Fruit fly (Drosophila melanogaster) whole organism, embryonic: Measurements from ENCODE around the gene CG15431.
A peak's percentile ranks its signal among the peaks of the same experiment; 100 is the strongest.

Experiments
- ATbp ChIP-seq: fragments of 200-800 bp; sonication (Bioruptor generic); optimal IDR thresholded peaks from 2 replicates; lab custom pipeline; 2017; ENCODE audit warnings: missing biosample characterization, mild to moderate bottlenecking, missing genetic modification characterization, missing genetic modification reagents
- Adf1 ChIP-seq: fragments of 200-800 bp; sonication (Bioruptor generic); IDR thresholded peaks from 2 replicates; pipeline ENCODE4 v1.3.6; 2022; ENCODE audit warnings: missing biosample characterization, missing genetic modification characterization
- Asciz ChIP-seq: fragments of 200-800 bp; sonication (Bioruptor generic); optimal IDR thresholded peaks from 2 replicates; lab custom pipeline; 2017; ENCODE audit warnings: missing biosample characterization, mild to moderate bottlenecking, missing genetic modification characterization, missing genetic modification reagents
- Bgb ChIP-seq: fragments of 200-800 bp; sonication (Bioruptor generic); IDR thresholded peaks from 2 replicates; pipeline ENCODE4 v1.3.6; 2022; ENCODE audit warnings: missing biosample characterization, missing genetic modification characterization; ENCODE audit not compliant: partially characterized antibody
- CG10431 ChIP-seq: fragments of 200-800 bp; sonication (Bioruptor generic); optimal IDR thresholded peaks from 3 replicates; lab custom pipeline; 2018; ENCODE audit warnings: missing biosample characterization, mild to moderate bottlenecking, missing genetic modification characterization
- CG10565 ChIP-seq: fragments of 200-800 bp; sonication (Bioruptor generic); optimal IDR thresholded peaks from 3 replicates; lab custom pipeline; 2016; ENCODE audit warnings: missing biosample characterization, mild to moderate bottlenecking, missing genetic modification characterization
- CG12942 ChIP-seq: fragments of 200-800 bp; sonication (Bioruptor generic); optimal IDR thresholded peaks from 3 replicates; lab custom pipeline; 2016; ENCODE audit warnings: missing biosample characterization, missing genetic modification characterization
- CG13123 ChIP-seq: fragments of 200-800 bp; sonication (Bioruptor generic); optimal IDR thresholded peaks from 2 replicates; lab custom pipeline; 2016; ENCODE audit warnings: missing biosample characterization, missing genetic modification characterization
- CG1529 ChIP-seq: fragments of 200-800 bp; sonication (Bioruptor generic); optimal IDR thresholded peaks from 3 replicates; lab custom pipeline; 2018; ENCODE audit warnings: missing biosample characterization, missing genetic modification characterization
- CG1647 ChIP-seq: fragments of 200-800 bp; sonication (Bioruptor generic); optimal IDR thresholded peaks from 3 replicates; lab custom pipeline; 2016; ENCODE audit warnings: missing biosample characterization, missing genetic modification characterization
- CG16813 ChIP-seq: fragments of 200-800 bp; sonication (Bioruptor generic); IDR thresholded peaks from 3 replicates; pipeline ENCODE4 v1.3.6; 2022; ENCODE audit warnings: missing biosample characterization, missing genetic modification characterization; ENCODE audit not compliant: partially characterized antibody
- CG18476 ChIP-seq: fragments of 200-800 bp; sonication (Bioruptor generic); optimal IDR thresholded peaks from 2 replicates; lab custom pipeline; 2016; ENCODE audit warnings: missing biosample characterization, mild to moderate bottlenecking, missing genetic modification characterization
- CG30020 ChIP-seq: fragments of 200-800 bp; optimal IDR thresholded peaks from 2 replicates; lab custom pipeline; 2019; ENCODE audit warnings: missing biosample characterization, mild to moderate bottlenecking, missing genetic modification characterization, moderate library complexity
- CG3407 ChIP-seq: fragments of 200-800 bp; sonication (Bioruptor generic); optimal IDR thresholded peaks from 2 replicates; lab custom pipeline; 2018; ENCODE audit warnings: missing biosample characterization, mild to moderate bottlenecking, missing genetic modification characterization
- CG4820 ChIP-seq: fragments of 200-800 bp; sonication (Bioruptor generic); optimal IDR thresholded peaks from 3 replicates; lab custom pipeline; 2016; ENCODE audit warnings: missing biosample characterization, missing genetic modification characterization
- CG6791 ChIP-seq: fragments of 200-800 bp; sonication (Bioruptor generic); IDR thresholded peaks from 3 replicates; pipeline ENCODE4 v1.3.6; 2022; ENCODE audit warnings: missing biosample characterization, missing genetic modification characterization; ENCODE audit not compliant: partially characterized antibody
- CG7372 ChIP-seq: fragments of 200-800 bp; sonication (Bioruptor generic); IDR thresholded peaks from 2 replicates; pipeline ENCODE4 v1.3.6; 2022; ENCODE audit warnings: missing biosample characterization, missing genetic modification characterization
- CG8944 ChIP-seq: fragments of 200-800 bp; sonication (Bioruptor generic); optimal IDR thresholded peaks from 3 replicates; lab custom pipeline; 2016; ENCODE audit warnings: missing biosample characterization, missing genetic modification characterization
- CG9797 ChIP-seq: fragments of 200-800 bp; sonication (Bioruptor generic); optimal IDR thresholded peaks from 3 replicates; lab custom pipeline; 2018; ENCODE audit warnings: missing biosample characterization, mild to moderate bottlenecking, missing genetic modification characterization
- D ChIP-seq, 2 experiments: fragments of 200-800 bp in 1 of 2; fragments of >200 bp in 1 of 2; sonication (Bioruptor generic) in 1 of 2; optimal IDR thresholded peaks; 2 replicates in 1 of 2; 3 replicates in 1 of 2; lab custom pipeline; 2017; ENCODE audit warnings: mild to moderate bottlenecking in 1 of 2, missing biosample characterization in 1 of 2, missing genetic modification characterization in 1 of 2, missing genetic modification reagents in 1 of 2
- Dbx ChIP-seq: fragments of 200-800 bp; sonication (Bioruptor generic); IDR thresholded peaks from 3 replicates; pipeline ENCODE4 v1.3.6; 2022; ENCODE audit warnings: missing biosample characterization, missing genetic modification characterization
- Dek ChIP-seq: fragments of 200-800 bp; sonication (Bioruptor generic); optimal IDR thresholded peaks from 3 replicates; lab custom pipeline; 2019; ENCODE audit warnings: missing biosample characterization, mild to moderate bottlenecking, missing genetic modification characterization, moderate library complexity
- Dip2 ChIP-seq: fragments of 200-800 bp; sonication (Bioruptor generic); IDR thresholded peaks from 2 replicates; pipeline ENCODE4 v1.3.6; 2022; ENCODE audit warnings: missing biosample characterization, missing genetic modification characterization
- Doc2 ChIP-seq: fragments of 200-800 bp; sonication (Bioruptor generic); IDR thresholded peaks from 2 replicates; pipeline ENCODE4 v1.3.6; 2022; ENCODE audit warnings: missing biosample characterization, missing genetic modification characterization
- Gsc ChIP-seq: fragments of 200-800 bp; sonication (Bioruptor generic); IDR thresholded peaks from 2 replicates; pipeline ENCODE4 v1.3.6; 2022; ENCODE audit warnings: missing biosample characterization, missing genetic modification characterization
- HHEX ChIP-seq: fragments of 200-800 bp; sonication (Bioruptor generic); optimal IDR thresholded peaks from 3 replicates; lab custom pipeline; 2017; ENCODE audit warnings: missing biosample characterization, mild to moderate bottlenecking, missing genetic modification characterization, missing genetic modification reagents
- HmgZ ChIP-seq: fragments of 200-800 bp; sonication (Bioruptor generic); optimal IDR thresholded peaks from 2 replicates; lab custom pipeline; 2018; ENCODE audit warnings: missing biosample characterization, mild to moderate bottlenecking, missing genetic modification characterization
- Hmr ChIP-seq: fragments of 200-800 bp; sonication (Bioruptor generic); optimal IDR thresholded peaks from 3 replicates; lab custom pipeline; 2017; ENCODE audit warnings: mild to moderate bottlenecking, missing biosample characterization, missing genetic modification reagents, missing genetic modification characterization
- Nf-YB ChIP-seq: fragments of 200-800 bp; sonication (Bioruptor generic); optimal IDR thresholded peaks from 3 replicates; lab custom pipeline; 2019; ENCODE audit warnings: missing biosample characterization, mild to moderate bottlenecking, missing genetic modification characterization, moderate library complexity
- Nf-YC ChIP-seq: fragments of 200-800 bp; optimal IDR thresholded peaks from 3 replicates; lab custom pipeline; 2019; ENCODE audit warnings: missing biosample characterization, mild to moderate bottlenecking, missing genetic modification characterization, moderate library complexity
- Side ChIP-seq: fragments of 200-800 bp; sonication (Bioruptor generic); optimal IDR thresholded peaks from 2 replicates; lab custom pipeline; 2016; ENCODE audit warnings: missing biosample characterization, missing genetic modification characterization
- Ssrp ChIP-seq: fragments of 200-800 bp; sonication (Bioruptor generic); optimal IDR thresholded peaks from 2 replicates; lab custom pipeline; 2018; ENCODE audit warnings: missing biosample characterization, mild to moderate bottlenecking, missing genetic modification characterization, moderate library complexity
- Usf ChIP-seq: fragments of 200-800 bp; sonication (Bioruptor generic); optimal IDR thresholded peaks from 2 replicates; lab custom pipeline; 2017; ENCODE audit warnings: missing genotype, missing biosample characterization, missing genetic modification characterization
- cato ChIP-seq: fragments of 200-800 bp; sonication (Bioruptor generic); optimal IDR thresholded peaks from 2 replicates; lab custom pipeline; 2016; ENCODE audit warnings: missing biosample characterization, missing genetic modification characterization, borderline replicate concordance
- chm ChIP-seq: fragments of 200-800 bp; sonication (Bioruptor generic); IDR thresholded peaks from 2 replicates; pipeline ENCODE4 v1.3.6; 2022; ENCODE audit warnings: missing biosample characterization, missing genetic modification characterization
- crc ChIP-seq: fragments of 200-800 bp; sonication (Bioruptor generic); optimal IDR thresholded peaks from 2 replicates; lab custom pipeline; 2016; ENCODE audit warnings: missing biosample characterization, missing genetic modification characterization
- crp ChIP-seq, 2 experiments: fragments of 200-800 bp; sonication (Bioruptor generic); optimal IDR thresholded peaks; 2 replicates in 1 of 2; 3 replicates in 1 of 2; lab custom pipeline; 2017; ENCODE audit warnings: missing biosample characterization in 2 of 2, missing genetic modification characterization in 2 of 2, mild to moderate bottlenecking in 1 of 2, moderate library complexity in 1 of 2
- cwo ChIP-seq: fragments of 200-800 bp; sonication (Bioruptor generic); optimal IDR thresholded peaks from 3 replicates; lab custom pipeline; 2017; ENCODE audit warnings: missing biosample characterization, missing genetic modification characterization, mild to moderate bottlenecking, moderate library complexity, missing genetic modification reagents
- dan ChIP-seq: fragments of 200-800 bp; sonication (Bioruptor generic); IDR thresholded peaks from 2 replicates; pipeline ENCODE4 v1.3.6; 2022; ENCODE audit warnings: missing biosample characterization, missing genetic modification characterization
- esg ChIP-seq: fragments of 200-800 bp; sonication (Bioruptor generic); conservative IDR thresholded peaks from 2 replicates; pipeline ENCODE4 v1.3.6; 2022; ENCODE audit warnings: missing biosample characterization, missing genetic modification characterization
- gcm ChIP-seq: fragments of 200-800 bp; sonication (Bioruptor generic); optimal IDR thresholded peaks from 2 replicates; lab custom pipeline; 2019; ENCODE audit warnings: missing biosample characterization, mild to moderate bottlenecking, missing genetic modification characterization, moderate library complexity
- grau ChIP-seq: fragments of 200-800 bp; optimal IDR thresholded peaks from 3 replicates; lab custom pipeline; 2019; ENCODE audit warnings: missing biosample characterization, mild to moderate bottlenecking, missing genetic modification characterization, moderate library complexity
- mld ChIP-seq: fragments of 200-800 bp; sonication (Bioruptor generic); IDR thresholded peaks from 3 replicates; pipeline ENCODE4 v1.3.6; 2022; ENCODE audit warnings: missing biosample characterization, missing genetic modification characterization; ENCODE audit not compliant: partially characterized antibody
- nau ChIP-seq: fragments of 200-800 bp; sonication (Bioruptor generic); optimal IDR thresholded peaks from 3 replicates; lab custom pipeline; 2017; ENCODE audit warnings: missing biosample characterization, mild to moderate bottlenecking, missing genetic modification characterization, missing genetic modification reagents
- peb ChIP-seq: fragments of 200-800 bp; sonication (Bioruptor generic); IDR thresholded peaks from 2 replicates; pipeline ENCODE4 v1.3.6; 2022; ENCODE audit warnings: missing biosample characterization, missing genetic modification characterization
- pros ChIP-seq: fragments of 200-800 bp; sonication (Bioruptor generic); optimal IDR thresholded peaks from 3 replicates; lab custom pipeline; 2019; ENCODE audit warnings: missing biosample characterization, mild to moderate bottlenecking, missing genetic modification characterization, moderate library complexity
- sens-2 ChIP-seq: fragments of 200-800 bp; sonication (Bioruptor generic); IDR thresholded peaks from 2 replicates; pipeline ENCODE4 v1.3.6; 2022; ENCODE audit warnings: missing biosample characterization, missing genetic modification characterization
- sqz ChIP-seq: fragments of 200-800 bp; sonication (Bioruptor generic); optimal IDR thresholded peaks from 3 replicates; lab custom pipeline; 2018; ENCODE audit warnings: missing biosample characterization, mild to moderate bottlenecking, missing genetic modification characterization
- sr ChIP-seq: fragments of 200-800 bp; sonication (Bioruptor generic); IDR thresholded peaks from 3 replicates; pipeline ENCODE4 v1.3.6; 2022; ENCODE audit warnings: missing biosample characterization, missing genetic modification characterization
- tna ChIP-seq: fragments of 200-800 bp; sonication (Bioruptor generic); IDR thresholded peaks from 2 replicates; pipeline ENCODE4 v1.3.6; 2022; ENCODE audit warnings: missing biosample characterization, missing genetic modification characterization; ENCODE audit not compliant: partially characterized antibody

CG15431 gene

dm6 chr2L:4463323-4463722 lies 22.2 kb upstream of the CG15431 start, which contains the start of the genes CG15443 and Paris (continued):
- TF ChIP-seq CG12942 (GFP tag; lab: Kevin White, UChicago), result no peak
- peak; percentile 96 for TF ChIP-seq CG6791 (GFP tag; lab: Robert Waterston, UW)
- no peak for TF ChIP-seq CG9797 (GFP tag; lab: Kevin White, UChicago)
- no peak for TF ChIP-seq CG13123
- TF ChIP-seq Nf-YC (tag; lab: Kevin White, UChicago), result peak; percentile 10
- no peak for TF ChIP-seq CG10565 (GFP tag; lab: Kevin White, UChicago)
- TF ChIP-seq peb, result no peak
- no peak for TF ChIP-seq Doc2
- TF ChIP-seq HHEX, result peak; percentile 20
- TF ChIP-seq mld (GFP tag; lab: Robert Waterston, UW), result peak; percentile 98
- peak; percentile 9 for TF ChIP-seq HmgZ (tag; lab: Kevin White, UChicago)
- no peak for TF ChIP-seq Adf1
- TF ChIP-seq cwo (GFP tag; lab: Kevin White, UChicago), result no peak
- no peak for TF ChIP-seq dan (GFP tag; lab: Robert Waterston, UW)
- no peak for TF ChIP-seq Side (GFP tag; lab: Kevin White, UChicago)
- TF ChIP-seq nau, result peak; percentile 24
- no peak for TF ChIP-seq CG1529 (GFP tag; lab: Kevin White, UChicago)
- TF ChIP-seq Bgb (GFP tag; lab: Robert Waterston, UW), result peak; percentile 86
- no peak for TF ChIP-seq sr (GFP tag; lab: Robert Waterston, UW)
- TF ChIP-seq pros (GFP tag; lab: Kevin White, UChicago), result no peak
- peak in 1 of 2 experiments; percentile 85 for TF ChIP-seq crp (GFP tag; optimal IDR thresholded peaks at IDR 0.05; lab: Kevin White, UChicago)
- peak; percentile 77 for TF ChIP-seq CG16813 (GFP tag; lab: Robert Waterston, UW)
- no peak for TF ChIP-seq Dek
- no peak for TF ChIP-seq Dip2
- TF ChIP-seq tna, result peak; percentile 100
- peak; percentile 3 for TF ChIP-seq CG10431 (GFP tag; lab: Kevin White, UChicago)
- no peak for TF ChIP-seq CG1647
- TF ChIP-seq sqz (GFP tag; lab: Kevin White, UChicago), result no peak
- TF ChIP-seq ATbp (GFP tag; lab: Kevin White, UChicago), result no peak
- no peak for TF ChIP-seq CG8944
- no peak for TF ChIP-seq Ssrp (tag; lab: Kevin White, UChicago)
- no peak for TF ChIP-seq CG18476 (GFP tag; lab: Kevin White, UChicago)
- TF ChIP-seq grau (tag; lab: Kevin White, UChicago), result no peak
- TF ChIP-seq cato (GFP tag; lab: Kevin White, UChicago), result no peak
- TF ChIP-seq CG30020 (tag; lab: Kevin White, UChicago), result peak; percentile 77
- TF ChIP-seq D (optimal IDR thresholded peaks at IDR 0.05; lab: Kevin White, UChicago), result no peak
- TF ChIP-seq D (GFP tag; optimal IDR thresholded peaks at IDR 0.05; lab: Kevin White, UChicago), result no peak
- TF ChIP-seq CG7372 (GFP tag; lab: Robert Waterston, UW), result no peak
- TF ChIP-seq chm (GFP tag; lab: Robert Waterston, UW), result no peak
- no peak for TF ChIP-seq sens-2 (GFP tag; lab: Robert Waterston, UW)
- no peak for TF ChIP-seq Asciz (GFP tag; lab: Kevin White, UChicago)
- TF ChIP-seq CG4820 (GFP tag; lab: Kevin White, UChicago), result no peak
- no peak for TF ChIP-seq Gsc (GFP tag; lab: Robert Waterston, UW)
- no peak for TF ChIP-seq esg (GFP tag; lab: Robert Waterston, UW)
- no peak for TF ChIP-seq Hmr (GFP tag; lab: Kevin White, UChicago)
- TF ChIP-seq gcm (GFP tag; lab: Kevin White, UChicago), result no peak
- no peak for TF ChIP-seq Nf-YB (GFP tag; lab: Kevin White, UChicago)
- no peak for TF ChIP-seq crc (GFP tag; lab: Kevin White, UChicago)
- TF ChIP-seq Dbx (GFP tag; lab: Robert Waterston, UW), result no peak
- no peak for TF ChIP-seq CG3407 (GFP tag; lab: Kevin White, UChicago)
- no peak for TF ChIP-seq Usf (GFP tag; lab: Kevin White, UChicago)
